Fruit fly (Drosophila melanogaster): ENCODE data around the gene Grip71.

dm6 chr2L:18732760-18733530 lies 24.3 kb downstream of the Grip71 start:
- TF ChIP-seq psq (optimal IDR thresholded peaks at IDR 0.05) (no peak), ttk (optimal IDR thresholded peaks at IDR 0.05) (no peak), insv (optimal IDR thresholded peaks at IDR 0.05) (no peak), Sin3A (optimal IDR thresholded peaks at IDR 0.05) (no peak), Myc (optimal IDR thresholded peaks at IDR 0.05) (no peak), h (optimal IDR thresholded peaks at IDR 0.05) (no peak)

All from Kc167 (cell line).